Worm (Caenorhabditis elegans) whole organism, young adult: ENCODE results near the gene F59A6.2.
A peak's percentile ranks its signal among the peaks of the same experiment; 100 is the strongest.

Experiments
- B0261.1 ChIP-seq: sonication (generic microtip); optimal IDR thresholded peaks from 2 replicates; lab custom pipeline; 2016; ENCODE audit warnings: mild to moderate bottlenecking, missing genetic modification characterization, moderate library complexity, missing compliant biosample characterization
- C06A6.2 ChIP-seq: fragments of 200-800 bp; sonication (Bioruptor generic); conservative IDR thresholded peaks from 2 replicates; pipeline ENCODE4 v1.3.6; 2022; ENCODE audit warnings: missing genetic modification characterization, missing compliant biosample characterization
- C17E4.6 ChIP-seq: fragments of 200-800 bp; sonication (Bioruptor generic); IDR thresholded peaks from 2 replicates; pipeline ENCODE4 v1.3.6; 2022; ENCODE audit warnings: missing genetic modification reagents, missing genetic modification characterization, missing compliant biosample characterization
- F23B12.7 ChIP-seq: sonication (generic microtip); optimal IDR thresholded peaks from 2 replicates; lab custom pipeline; 2017; ENCODE audit warnings: missing genetic modification characterization, mild to moderate bottlenecking, missing compliant biosample characterization, antibody characterized with exemption, moderate library complexity; ENCODE audit not compliant: insufficient read depth
- F33H1.4 ChIP-seq: fragments of 200-800 bp; sonication (Bioruptor generic); IDR thresholded peaks from 2 replicates; pipeline ENCODE4 v1.3.6; 2022; ENCODE audit warnings: missing genetic modification reagents, missing genetic modification characterization, missing compliant biosample characterization
- F39B2.1 ChIP-seq: fragments of 200-800 bp; sonication (Bioruptor generic); IDR thresholded peaks from 2 replicates; pipeline ENCODE4 v1.3.6; 2022; ENCODE audit warnings: missing genetic modification reagents, missing genetic modification characterization, missing compliant biosample characterization
- F49E8.2 ChIP-seq: sonication (generic microtip); optimal IDR thresholded peaks from 3 replicates; lab custom pipeline; 2017; ENCODE audit warnings: missing genetic modification characterization, mild to moderate bottlenecking, missing compliant biosample characterization, antibody characterized with exemption, moderate library complexity; ENCODE audit not compliant: insufficient read depth
- T26A5.8 ChIP-seq: sonication (generic microtip); optimal IDR thresholded peaks from 2 replicates; lab custom pipeline; 2016; ENCODE audit warnings: missing genetic modification characterization, missing compliant biosample characterization
- Y56A3A.18 ChIP-seq: fragments of 200-800 bp; sonication (Bioruptor generic); IDR thresholded peaks from 2 replicates; pipeline ENCODE4 v1.3.6; 2022; ENCODE audit warnings: missing genetic modification reagents, missing genetic modification characterization, missing compliant biosample characterization
- Y79H2A.3 ChIP-seq: fragments of 200-800 bp; sonication (Bioruptor generic); conservative IDR thresholded peaks from 2 replicates; pipeline ENCODE4 v1.3.6; 2022; ENCODE audit warnings: missing genetic modification reagents, missing genetic modification characterization, missing compliant biosample characterization
- aptf-3 ChIP-seq: fragments of 200-800 bp; sonication (Bioruptor generic); IDR thresholded peaks from 2 replicates; pipeline ENCODE4 v1.3.6; 2022; ENCODE audit warnings: missing genetic modification characterization, missing compliant biosample characterization
- attf-3 ChIP-seq: fragments of 200-800 bp; sonication (Bioruptor generic); conservative IDR thresholded peaks from 2 replicates; pipeline ENCODE4 v1.3.6; 2022; ENCODE audit warnings: missing genetic modification reagents, missing genetic modification characterization, missing compliant biosample characterization
- attf-5 ChIP-seq: fragments of 200-800 bp; sonication (Bioruptor generic); optimal IDR thresholded peaks from 2 replicates; lab custom pipeline; 2018; ENCODE audit warnings: mild to moderate bottlenecking, missing genetic modification characterization, missing compliant biosample characterization
- bed-1 ChIP-seq: fragments of 200-800 bp; sonication (Bioruptor generic); IDR thresholded peaks from 2 replicates; pipeline ENCODE4 v1.3.6; 2022; ENCODE audit warnings: missing genetic modification reagents, missing genetic modification characterization, missing compliant biosample characterization
- bed-2 ChIP-seq: fragments of 200-800 bp; sonication (Bioruptor generic); IDR thresholded peaks from 2 replicates; pipeline ENCODE4 v1.3.6; 2022; ENCODE audit warnings: missing genetic modification reagents, missing genetic modification characterization, missing compliant biosample characterization
- ccch-3 ChIP-seq: fragments of 200-800 bp; sonication (Bioruptor generic); optimal IDR thresholded peaks from 2 replicates; lab custom pipeline; 2018; ENCODE audit warnings: mild to moderate bottlenecking, missing genetic modification characterization, missing compliant biosample characterization
- cebp-1 ChIP-seq, 2 experiments: fragments of 200-800 bp in 1 of 2; sonication (Bioruptor generic) in 1 of 2; sonication (generic microtip) in 1 of 2; IDR thresholded peaks in 1 of 2; optimal IDR thresholded peaks in 1 of 2; 2 replicates each; pipeline versions ENCODE4 v1.3.6 to Lab custom; 2017 to 2022; ENCODE audit warnings: missing compliant biosample characterization in 2 of 2, missing genetic modification characterization in 2 of 2, mild to moderate bottlenecking in 1 of 2, missing genetic modification reagents in 1 of 2, moderate library complexity in 1 of 2
- ceh-100 ChIP-seq: fragments of 200-800 bp; sonication (Bioruptor generic); IDR thresholded peaks from 2 replicates; pipeline ENCODE4 v1.3.6; 2022; ENCODE audit warnings: missing genetic modification reagents, missing genetic modification characterization, missing compliant biosample characterization
- ceh-27 ChIP-seq: fragments of 200-800 bp; sonication (Bioruptor generic); optimal IDR thresholded peaks from 2 replicates; lab custom pipeline; 2018; ENCODE audit warnings: mild to moderate bottlenecking, missing genetic modification characterization, moderate library complexity, missing compliant biosample characterization
- ceh-79 ChIP-seq: sonication (generic microtip); optimal IDR thresholded peaks from 2 replicates; lab custom pipeline; 2017; ENCODE audit warnings: mild to moderate bottlenecking, missing genetic modification characterization, missing compliant biosample characterization
- chd-7 ChIP-seq: sonication (generic microtip); optimal IDR thresholded peaks from 2 replicates; lab custom pipeline; 2016; ENCODE audit warnings: mild to moderate bottlenecking, missing genetic modification characterization, moderate library complexity, missing compliant biosample characterization
- dpff-1 ChIP-seq: sonication (generic microtip); optimal IDR thresholded peaks from 2 replicates; lab custom pipeline; 2017; ENCODE audit warnings: mild to moderate bottlenecking, missing genetic modification characterization, missing compliant biosample characterization
- fkh-3 ChIP-seq: sonication (generic microtip); optimal IDR thresholded peaks from 2 replicates; lab custom pipeline; 2016; ENCODE audit warnings: mild to moderate bottlenecking, missing genetic modification characterization, missing compliant biosample characterization
- gei-17 ChIP-seq: fragments of 200-800 bp; sonication (Bioruptor generic); optimal IDR thresholded peaks from 2 replicates; lab custom pipeline; 2018; ENCODE audit warnings: mild to moderate bottlenecking, missing genetic modification characterization, missing compliant biosample characterization
- him-1 ChIP-seq: sonication (generic microtip); optimal IDR thresholded peaks from 2 replicates; lab custom pipeline; 2016; ENCODE audit warnings: missing genotype, missing genetic modification reagents, missing genetic modification characterization, missing compliant biosample characterization
- hlh-12 ChIP-seq: sonication (generic microtip); optimal IDR thresholded peaks from 2 replicates; lab custom pipeline; 2016; ENCODE audit warnings: missing genetic modification characterization, missing compliant biosample characterization
- hlh-26 ChIP-seq: fragments of 200-800 bp; sonication (Bioruptor generic); conservative IDR thresholded peaks from 2 replicates; pipeline ENCODE4 v1.3.6; 2022; ENCODE audit warnings: missing genetic modification reagents, missing genetic modification characterization, missing compliant biosample characterization
- hmg-20 ChIP-seq: fragments of 200-800 bp; sonication (Bioruptor generic); IDR thresholded peaks from 2 replicates; pipeline ENCODE4 v1.3.6; 2022; ENCODE audit warnings: missing genetic modification reagents, missing genetic modification characterization, missing compliant biosample characterization
- hrde-1 ChIP-seq: sonication (generic microtip); optimal IDR thresholded peaks from 2 replicates; lab custom pipeline; 2016; ENCODE audit warnings: missing genetic modification characterization, mild to moderate bottlenecking, missing compliant biosample characterization, moderate library complexity, missing genotype, missing genetic modification reagents, borderline replicate concordance
- lin-35 ChIP-seq, 3 experiments: fragments of 150-350 bp in 2 of 3; sonication (generic microtip) in 1 of 3; optimal IDR thresholded peaks; 2 replicates each; lab custom pipeline; 2014 to 2018; ENCODE audit warnings: missing biosample characterization in 3 of 3, missing genetic modification characterization in 3 of 3, missing genetic modification reagents in 3 of 3
- lin-40 ChIP-seq: sonication (generic microtip); optimal IDR thresholded peaks from 2 replicates; lab custom pipeline; 2016; ENCODE audit warnings: missing genetic modification characterization, mild to moderate bottlenecking, missing compliant biosample characterization, missing genotype, missing genetic modification reagents
- lin-54 ChIP-seq: fragments of 200-800 bp; sonication (Bioruptor generic); optimal IDR thresholded peaks from 2 replicates; lab custom pipeline; 2018; ENCODE audit warnings: mild to moderate bottlenecking, missing genetic modification characterization, missing compliant biosample characterization
- lsy-27 ChIP-seq: sonication (generic microtip); optimal IDR thresholded peaks from 2 replicates; lab custom pipeline; 2017; ENCODE audit warnings: missing genetic modification characterization, mild to moderate bottlenecking, missing compliant biosample characterization, antibody characterized with exemption, missing genotype, borderline replicate concordance; ENCODE audit not compliant: insufficient read depth
- madf-6 ChIP-seq: fragments of 200-800 bp; sonication (Bioruptor generic); IDR thresholded peaks from 2 replicates; pipeline ENCODE4 v1.3.6; 2022; ENCODE audit warnings: missing genetic modification reagents, missing genetic modification characterization, missing compliant biosample characterization
- mcd-1 ChIP-seq: fragments of 200-800 bp; sonication (Bioruptor generic); IDR thresholded peaks from 2 replicates; pipeline ENCODE4 v1.3.6; 2022; ENCODE audit warnings: missing genetic modification reagents, missing genetic modification characterization, missing compliant biosample characterization
- nfya-2 ChIP-seq: fragments of 200-800 bp; sonication (Bioruptor generic); IDR thresholded peaks from 2 replicates; pipeline ENCODE4 v1.3.6; 2022; ENCODE audit warnings: missing genetic modification reagents, missing genetic modification characterization, missing compliant biosample characterization
- nhr-120 ChIP-seq: fragments of 200-800 bp; sonication (Bioruptor generic); IDR thresholded peaks from 2 replicates; pipeline ENCODE4 v1.3.6; 2022; ENCODE audit warnings: missing genetic modification characterization, missing compliant biosample characterization
- nhr-80 ChIP-seq: sonication (generic microtip); optimal IDR thresholded peaks from 2 replicates; lab custom pipeline; 2016; ENCODE audit warnings: missing genetic modification characterization, missing compliant biosample characterization
- nhr-90 ChIP-seq: sonication (generic microtip); optimal IDR thresholded peaks from 2 replicates; lab custom pipeline; 2016; ENCODE audit warnings: missing genotype, mild to moderate bottlenecking, missing genetic modification characterization, missing compliant biosample characterization
- pbrm-1 ChIP-seq: fragments of 200-800 bp; sonication (Bioruptor generic); IDR thresholded peaks from 2 replicates; pipeline ENCODE4 v1.3.6; 2022; ENCODE audit warnings: missing genetic modification reagents, missing genetic modification characterization, missing compliant biosample characterization
- rec-8 ChIP-seq, 2 experiments: sonication (generic microtip); optimal IDR thresholded peaks; 2 replicates each; lab custom pipeline; 2016; ENCODE audit warnings: mild to moderate bottlenecking in 2 of 2, missing genetic modification characterization in 2 of 2, missing genetic modification reagents in 2 of 2, missing genotype in 2 of 2, missing biosample characterization in 1 of 2, missing compliant biosample characterization in 1 of 2, moderate library complexity in 1 of 2
- sdz-38 ChIP-seq: sonication (generic microtip); optimal IDR thresholded peaks from 2 replicates; lab custom pipeline; 2016; ENCODE audit warnings: missing genotype, missing genetic modification characterization, missing compliant biosample characterization
- snpc-4 ChIP-seq, 5 experiments: fragments of 150-350 bp in 1 of 5; sonication (generic microtip) in 4 of 5; optimal IDR thresholded peaks; 2 replicates each; lab custom pipeline; 2014 to 2018; ENCODE audit warnings: missing genetic modification characterization in 5 of 5, missing biosample characterization in 3 of 5, antibody characterized with exemption in 2 of 5, mild to moderate bottlenecking in 2 of 5, missing compliant biosample characterization in 2 of 5, missing genotype in 2 of 5, moderate library complexity in 2 of 5, missing genetic modification reagents in 1 of 5
- tlf-1 ChIP-seq: fragments of 200-800 bp; sonication (Bioruptor generic); optimal IDR thresholded peaks from 2 replicates; lab custom pipeline; 2018; ENCODE audit warnings: mild to moderate bottlenecking, missing genetic modification characterization, missing compliant biosample characterization
- ztf-22 ChIP-seq: fragments of 200-800 bp; sonication (Bioruptor generic); optimal IDR thresholded peaks from 2 replicates; lab custom pipeline; 2018; ENCODE audit warnings: mild to moderate bottlenecking, missing genetic modification characterization, moderate library complexity, missing compliant biosample characterization
- ztf-3 ChIP-seq: fragments of 200-800 bp; sonication (Bioruptor generic); optimal IDR thresholded peaks from 2 replicates; lab custom pipeline; 2018; ENCODE audit warnings: mild to moderate bottlenecking, missing genetic modification characterization, missing compliant biosample characterization

F59A6.2 gene

DNA sequence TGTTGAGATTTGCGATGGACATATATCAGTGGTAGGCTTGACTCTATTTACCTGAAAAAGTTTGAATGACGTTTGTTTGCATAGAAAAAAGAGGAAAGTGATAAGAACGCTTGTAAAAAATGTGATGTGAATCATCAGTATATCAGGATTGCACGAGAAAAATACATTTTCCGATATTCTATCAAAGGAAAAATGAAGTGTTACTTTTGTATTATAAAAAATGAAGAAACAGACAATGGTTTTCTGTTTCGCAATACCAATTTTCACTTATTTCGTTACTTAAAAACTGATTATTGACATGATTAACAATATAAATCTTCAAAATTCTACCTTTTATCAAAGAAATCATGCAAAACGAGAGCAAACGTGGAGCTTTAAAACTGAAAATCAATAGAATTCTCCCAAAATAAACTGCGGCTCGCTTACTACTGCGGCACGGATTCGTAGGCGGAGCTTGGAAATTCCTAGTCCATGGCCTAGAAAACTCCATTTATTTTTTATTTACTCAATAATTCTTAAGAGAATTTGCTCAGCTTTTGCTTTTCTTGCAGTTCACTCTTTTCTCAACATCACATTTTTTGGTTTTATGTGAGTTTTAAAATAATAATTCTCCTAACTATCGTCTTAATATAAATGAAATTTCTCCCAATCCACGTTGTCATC lies 20.8 kb upstream of the F59A6.2 start, which contains the start of the genes eif-1 and vps-24 (continued):
- TF ChIP-seq attf-5 (GFP tag; lab: Kevin White, UChicago): peak; percentile 75
- no peak for TF ChIP-seq lsy-27 (tag; lab: Kevin White, UChicago)
- TF ChIP-seq ccch-3 (GFP tag; lab: Kevin White, UChicago): no peak
- TF ChIP-seq chd-7 (tag; lab: Kevin White, UChicago): no peak
- TF ChIP-seq gei-17 (GFP tag; lab: Kevin White, UChicago): no peak
- TF ChIP-seq nhr-120 (GFP tag; lab: Robert Waterston, UW): no peak
- TF ChIP-seq cebp-1 (GFP tag; IDR thresholded peaks at IDR 0.05; lab: Robert Waterston, UW): no peak
- peak; percentile 45 for TF ChIP-seq cebp-1 (tag; optimal IDR thresholded peaks at IDR 0.05; lab: Kevin White, UChicago)
- no peak for TF ChIP-seq dpff-1
- TF ChIP-seq C17E4.6 (GFP tag; lab: Robert Waterston, UW): no peak
- no peak for TF ChIP-seq bed-2 (GFP tag; lab: Robert Waterston, UW)
- no peak for TF ChIP-seq Y79H2A.3 (GFP tag; lab: Robert Waterston, UW)
- TF ChIP-seq F23B12.7 (tag; lab: Kevin White, UChicago): peak; percentile 12
- no peak for TF ChIP-seq Y56A3A.18
- TF ChIP-seq C06A6.2: no peak
- TF ChIP-seq nhr-90 (tag; lab: Kevin White, UChicago): no peak
- peak; percentile 51 for TF ChIP-seq madf-6 (GFP tag; lab: Robert Waterston, UW)
- no peak for TF ChIP-seq rec-8 (tag; optimal IDR thresholded peaks at IDR 0.05; lab: Kevin White, UChicago)
- TF ChIP-seq T26A5.8 (tag; lab: Kevin White, UChicago): no peak
- TF ChIP-seq attf-3 (GFP tag; lab: Robert Waterston, UW): no peak
- peak; percentile 42; the same call in 1 of the 2 replicates for TF ChIP-seq mcd-1 (GFP tag; lab: Robert Waterston, UW)
- TF ChIP-seq nfya-2: no peak
- no peak for TF ChIP-seq ztf-22 (GFP tag; lab: Kevin White, UChicago)
- no peak for TF ChIP-seq fkh-3 (tag; lab: Kevin White, UChicago)
- no peak for TF ChIP-seq hlh-26 (GFP tag; lab: Robert Waterston, UW)
- no peak for TF ChIP-seq lin-35 (GFP tag; optimal IDR thresholded peaks at IDR 0.05; lab: Kevin White, UChicago)
- TF ChIP-seq hlh-12 (tag; lab: Kevin White, UChicago): no peak
- TF ChIP-seq lin-40 (tag; lab: Kevin White, UChicago): no peak
- TF ChIP-seq pbrm-1: no peak; the same call in 1 of the 2 replicates
- no peak for TF ChIP-seq hmg-20 (GFP tag; lab: Robert Waterston, UW)
- TF ChIP-seq hrde-1: no peak
- no peak for TF ChIP-seq B0261.1 (tag; lab: Kevin White, UChicago)
- TF ChIP-seq aptf-3: no peak
- no peak for TF ChIP-seq ztf-3
- no peak for TF ChIP-seq him-1 (tag; lab: Kevin White, UChicago)
- TF ChIP-seq F49E8.2 (tag; lab: Kevin White, UChicago): no peak
- TF ChIP-seq F33H1.4: no peak
- peak; percentile 26 for TF ChIP-seq nhr-80
- no peak for TF ChIP-seq sdz-38
- peak; percentile 5 for TF ChIP-seq lin-54 (GFP tag; lab: Kevin White, UChicago)
- TF ChIP-seq ceh-79 (tag; lab: Kevin White, UChicago): no peak
- TF ChIP-seq bed-1: no peak
- no peak for TF ChIP-seq snpc-4 (GFP tag; optimal IDR thresholded peaks at IDR 0.05; lab: Kevin White, UChicago)
- peak in 2 of 4 experiments; percentile 14 for TF ChIP-seq snpc-4 (tag; optimal IDR thresholded peaks at IDR 0.05; lab: Kevin White, UChicago)
- no peak for TF ChIP-seq ceh-27 (GFP tag; lab: Kevin White, UChicago)
- no peak for TF ChIP-seq tlf-1 (GFP tag; lab: Kevin White, UChicago)
- peak; percentile 18; the same call in 1 of the 2 replicates for TF ChIP-seq ceh-100 (GFP tag; lab: Robert Waterston, UW)
- TF ChIP-seq F39B2.1 (GFP tag; lab: Robert Waterston, UW): no peak
